Fruit fly (Drosophila melanogaster) whole organism, prepupa: Measurements from ENCODE around the gene SKIP.

Experiments
- CG10669 ChIP-seq: fragments of 200-800 bp; sonication (Bioruptor generic); optimal IDR thresholded peaks from 3 replicates; lab custom pipeline; 2018; ENCODE audit warnings: missing biosample characterization, mild to moderate bottlenecking, missing genetic modification characterization, moderate library complexity
- CG11762 ChIP-seq: fragments of 200-800 bp; sonication (Bioruptor generic); optimal IDR thresholded peaks from 3 replicates; lab custom pipeline; 2016; ENCODE audit warnings: missing biosample characterization, missing genetic modification characterization; ENCODE audit not compliant: insufficient read depth
- CG11902 ChIP-seq: fragments of 200-800 bp; sonication (Bioruptor generic); optimal IDR thresholded peaks from 3 replicates; lab custom pipeline; 2016; ENCODE audit warnings: missing biosample characterization, missing genetic modification characterization
- CG15336 ChIP-seq: fragments of 200-800 bp; sonication (Bioruptor generic); IDR thresholded peaks from 2 replicates; pipeline ENCODE4 v1.3.6; 2022; ENCODE audit warnings: missing biosample characterization, missing genetic modification characterization
- CG1621 ChIP-seq: fragments of 200-800 bp; sonication (Bioruptor generic); optimal IDR thresholded peaks from 3 replicates; lab custom pipeline; 2018; ENCODE audit warnings: missing biosample characterization, mild to moderate bottlenecking, missing genetic modification characterization
- CG16779 ChIP-seq: fragments of 200-800 bp; sonication (Bioruptor generic); optimal IDR thresholded peaks from 3 replicates; lab custom pipeline; 2017; ENCODE audit warnings: missing biosample characterization, mild to moderate bottlenecking, missing genetic modification characterization
- CG3032 ChIP-seq: fragments of 200-800 bp; optimal IDR thresholded peaks from 2 replicates; lab custom pipeline; 2019; ENCODE audit warnings: missing biosample characterization, mild to moderate bottlenecking, missing genetic modification characterization, moderate library complexity
- CG3919 ChIP-seq: fragments of 200-800 bp; sonication (Bioruptor generic); optimal IDR thresholded peaks from 3 replicates; lab custom pipeline; 2016; ENCODE audit warnings: missing biosample characterization, missing genetic modification characterization
- CG6276 ChIP-seq: fragments of 200-800 bp; sonication (Bioruptor generic); optimal IDR thresholded peaks from 2 replicates; lab custom pipeline; 2017; ENCODE audit warnings: missing biosample characterization, mild to moderate bottlenecking, missing genetic modification characterization
- CG6808 ChIP-seq: fragments of 200-800 bp; sonication (Bioruptor generic); optimal IDR thresholded peaks from 3 replicates; lab custom pipeline; 2017; ENCODE audit warnings: missing biosample characterization, missing genetic modification characterization, mild to moderate bottlenecking, moderate library complexity, missing genetic modification reagents
- CG6854 ChIP-seq: fragments of 200-800 bp; sonication (Bioruptor generic); optimal IDR thresholded peaks from 2 replicates; lab custom pipeline; 2017; ENCODE audit warnings: missing biosample characterization, mild to moderate bottlenecking, missing genetic modification characterization
- CG9139 ChIP-seq: fragments of 200-800 bp; sonication (Bioruptor generic); optimal IDR thresholded peaks from 3 replicates; lab custom pipeline; 2017; ENCODE audit warnings: missing biosample characterization, mild to moderate bottlenecking, missing genetic modification characterization
- Eip75B ChIP-seq: fragments of 200-800 bp; sonication (Bioruptor generic); optimal IDR thresholded peaks from 3 replicates; lab custom pipeline; 2016; ENCODE audit warnings: missing biosample characterization, missing genetic modification characterization
- Eip78C ChIP-seq: fragments of 200-800 bp; sonication (Bioruptor generic); peaks from one replicate; lab custom pipeline; 2016; ENCODE audit warnings: missing biosample characterization, missing genetic modification characterization
- Eip93F ChIP-seq: fragments of 200-800 bp; sonication (Bioruptor generic); optimal IDR thresholded peaks from 2 replicates; lab custom pipeline; 2016; ENCODE audit warnings: missing biosample characterization, mild to moderate bottlenecking, missing genetic modification characterization
- Ets21C ChIP-seq: fragments of 200-800 bp; sonication (Bioruptor generic); optimal IDR thresholded peaks from 3 replicates; lab custom pipeline; 2016; ENCODE audit warnings: missing biosample characterization, missing genetic modification characterization
- Hr39 ChIP-seq: fragments of 200-800 bp; sonication (Bioruptor generic); optimal IDR thresholded peaks from 2 replicates; lab custom pipeline; 2016; ENCODE audit warnings: missing biosample characterization, missing genetic modification characterization
- Hr4 ChIP-seq: fragments of 200-800 bp; sonication (Bioruptor generic); optimal IDR thresholded peaks from 3 replicates; lab custom pipeline; 2016; ENCODE audit warnings: missing biosample characterization, missing genetic modification characterization
- Met ChIP-seq: fragments of 200-800 bp; sonication (Bioruptor generic); optimal IDR thresholded peaks from 3 replicates; lab custom pipeline; 2016; ENCODE audit warnings: missing biosample characterization, missing genetic modification characterization
- Sox102F ChIP-seq: fragments of 200-800 bp; sonication (Bioruptor generic); optimal IDR thresholded peaks from 2 replicates; lab custom pipeline; 2016; ENCODE audit warnings: missing biosample characterization, mild to moderate bottlenecking, missing genetic modification characterization
- Sox14 ChIP-seq: fragments of 200-800 bp; sonication (Bioruptor generic); optimal IDR thresholded peaks from 3 replicates; lab custom pipeline; 2016; ENCODE audit warnings: missing biosample characterization, missing genetic modification characterization
- acj6 ChIP-seq: fragments of 200-800 bp; sonication (Bioruptor generic); optimal IDR thresholded peaks from 3 replicates; lab custom pipeline; 2016; ENCODE audit warnings: missing biosample characterization, missing genetic modification characterization
- dac ChIP-seq: fragments of 200-800 bp; sonication (Bioruptor generic); optimal IDR thresholded peaks from 2 replicates; lab custom pipeline; 2017; ENCODE audit warnings: missing biosample characterization, mild to moderate bottlenecking, missing genetic modification characterization
- dsx ChIP-seq: fragments of 200-800 bp; optimal IDR thresholded peaks from 3 replicates; lab custom pipeline; 2019; ENCODE audit warnings: missing biosample characterization, mild to moderate bottlenecking, missing genetic modification characterization, moderate library complexity; ENCODE audit not compliant: poor library complexity, severe bottlenecking
- fd59A ChIP-seq: fragments of 200-800 bp; sonication (Bioruptor generic); optimal IDR thresholded peaks from 2 replicates; lab custom pipeline; 2017; ENCODE audit warnings: missing biosample characterization, mild to moderate bottlenecking, missing genetic modification characterization, missing genetic modification reagents
- fd85E ChIP-seq: fragments of 200-800 bp; sonication (Bioruptor generic); optimal IDR thresholded peaks from 3 replicates; lab custom pipeline; 2016; ENCODE audit warnings: missing biosample characterization, missing genetic modification characterization
- fkh ChIP-seq: fragments of 200-800 bp; sonication (Bioruptor generic); optimal IDR thresholded peaks from 3 replicates; lab custom pipeline; 2017; ENCODE audit warnings: missing biosample characterization, mild to moderate bottlenecking, missing genetic modification characterization, moderate library complexity
- salr ChIP-seq, 2 experiments: fragments of 200-800 bp; sonication (Bioruptor generic); optimal IDR thresholded peaks; 3 replicates each; lab custom pipeline; 2016 to 2018; ENCODE audit warnings: missing biosample characterization in 2 of 2, missing genetic modification characterization in 2 of 2, mild to moderate bottlenecking in 1 of 2
- ss ChIP-seq, 2 experiments: fragments of 200-800 bp; sonication (Bioruptor generic); optimal IDR thresholded peaks; 2 replicates in 1 of 2; 3 replicates in 1 of 2; lab custom pipeline; 2017 to 2018; ENCODE audit warnings: mild to moderate bottlenecking in 2 of 2, missing biosample characterization in 2 of 2, missing genetic modification characterization in 2 of 2, moderate library complexity in 1 of 2
- topi ChIP-seq: fragments of 200-800 bp; sonication (Bioruptor generic); optimal IDR thresholded peaks from 3 replicates; lab custom pipeline; 2016; ENCODE audit warnings: missing biosample characterization, missing genetic modification characterization
- vri ChIP-seq: fragments of 200-800 bp; sonication (Bioruptor generic); optimal IDR thresholded peaks from 3 replicates; lab custom pipeline; 2016; ENCODE audit warnings: missing biosample characterization, mild to moderate bottlenecking, missing genetic modification characterization

SKIP gene

dm6 chr3R:22195411-22196155, 62.0 kb downstream of the SKIP start (continued):
- peak; percentile 35 for TF ChIP-seq CG11762
- peak; percentile 30 for TF ChIP-seq CG9139 (GFP tag; lab: Kevin White, UChicago)
- no peak for TF ChIP-seq CG16779
- peak; percentile 66 for TF ChIP-seq topi (GFP tag; lab: Kevin White, UChicago)
- TF ChIP-seq Hr4, result peak; percentile 66
- TF ChIP-seq CG3032 (tag; lab: Kevin White, UChicago), result peak; percentile 56
- peak; percentile 70 for TF ChIP-seq CG11902 (GFP tag; lab: Kevin White, UChicago)
- peak; percentile 56 for TF ChIP-seq Ets21C (GFP tag; lab: Kevin White, UChicago)
- peak; percentile 69 for TF ChIP-seq Sox14 (GFP tag; lab: Kevin White, UChicago)
- TF ChIP-seq vri (GFP tag; lab: Kevin White, UChicago), result peak; percentile 18
- TF ChIP-seq fd59A (GFP tag; lab: Kevin White, UChicago), result peak; percentile 51
- TF ChIP-seq CG6808 (GFP tag; lab: Kevin White, UChicago), result peak; percentile 61
- peak; percentile 56 for TF ChIP-seq Sox102F (GFP tag; lab: Kevin White, UChicago)
- peak; percentile 74 for TF ChIP-seq Eip75B (GFP tag; lab: Kevin White, UChicago)
- peak; percentile 45; the same call in 1 of the 2 replicates for TF ChIP-seq CG15336 (GFP tag; lab: Robert Waterston, UW)
- TF ChIP-seq CG3919 (GFP tag; lab: Kevin White, UChicago), result peak; percentile 81
- TF ChIP-seq ss (GFP tag; optimal IDR thresholded peaks at IDR 0.05; lab: Kevin White, UChicago), result peak in 1 of 2 experiments; percentile 81
- TF ChIP-seq Eip78C, result peak; percentile 96
- TF ChIP-seq fd85E (GFP tag; lab: Kevin White, UChicago), result peak; percentile 7
- TF ChIP-seq acj6 (GFP tag; lab: Kevin White, UChicago), result peak; percentile 71
- no peak for TF ChIP-seq Eip93F (GFP tag; lab: Kevin White, UChicago)
- TF ChIP-seq Hr39, result peak; percentile 62
- peak; percentile 75 for TF ChIP-seq Met (GFP tag; lab: Kevin White, UChicago)
- TF ChIP-seq dac (GFP tag; lab: Kevin White, UChicago), result no peak
- TF ChIP-seq salr (GFP tag; optimal IDR thresholded peaks at IDR 0.05; lab: Kevin White, UChicago), result peak; percentile 54

dm6 chr3R:22196553-22197147, 63.0 kb downstream of the SKIP start:
- peak; percentile 2 for TF ChIP-seq CG10669 (GFP tag; lab: Kevin White, UChicago)
- TF ChIP-seq fkh (GFP tag; lab: Kevin White, UChicago), result peak; percentile 31
- peak; percentile 9 for TF ChIP-seq dsx (GFP tag; lab: Kevin White, UChicago)
- TF ChIP-seq Sox102F (GFP tag; lab: Kevin White, UChicago), result no peak
- TF ChIP-seq CG6276, result peak; percentile 23

dm6 chr3R:22197667-22198316, 64.2 kb downstream of the SKIP start:
- TF ChIP-seq CG6276 (peak; percentile 8), CG11902 (GFP tag; lab: Kevin White, UChicago) (no peak), Sox102F (GFP tag; lab: Kevin White, UChicago) (no peak), fkh (GFP tag; lab: Kevin White, UChicago) (peak; percentile 15), CG1621 (tag; lab: Kevin White, UChicago) (no peak), ss (GFP tag; optimal IDR thresholded peaks at IDR 0.05; lab: Kevin White, UChicago) (peak in 1 of 2 experiments; percentile 85), CG6854 (peak; percentile 54)

dm6 chr3R:22198928-22199327, 65.3 kb downstream of the SKIP start:
- TF ChIP-seq CG1621 (tag; lab: Kevin White, UChicago), result peak; percentile 51
- TF ChIP-seq ss (GFP tag; optimal IDR thresholded peaks at IDR 0.05; lab: Kevin White, UChicago), result peak in 1 of 2 experiments; percentile 98
- no peak for TF ChIP-seq Hr39
- TF ChIP-seq, all 60 proteins: peak for 2
